Worm (Caenorhabditis elegans) whole organism, L1 larva: ENCODE measurements around the gene ttr-19.

Experiments
- C34B4.2 ChIP-seq: sonication (generic microtip); optimal IDR thresholded peaks from 2 replicates; lab custom pipeline; 2017; ENCODE audit warnings: mild to moderate bottlenecking, missing genetic modification characterization, missing compliant biosample characterization
- Y116A8C.19 ChIP-seq: sonication (generic microtip); optimal IDR thresholded peaks from 2 replicates; lab custom pipeline; 2016; ENCODE audit warnings: missing compliant biosample characterization, missing genetic modification characterization, borderline replicate concordance
- aha-1 ChIP-seq: fragments of 150-350 bp; optimal IDR thresholded peaks from 2 replicates; lab custom pipeline; 2014; ENCODE audit warnings: missing biosample characterization, missing genetic modification characterization
- aly-2 ChIP-seq: fragments of 150-350 bp; optimal IDR thresholded peaks from 2 replicates; lab custom pipeline; 2014; ENCODE audit warnings: missing biosample characterization, missing genetic modification characterization
- ama-1 ChIP-seq: fragments of 150-350 bp; optimal IDR thresholded peaks from 2 replicates; lab custom pipeline; 2014
- blmp-1 ChIP-seq: fragments of 150-350 bp; optimal IDR thresholded peaks from 2 replicates; lab custom pipeline; 2014; ENCODE audit warnings: missing biosample characterization, missing genetic modification characterization
- ceh-8 ChIP-seq: fragments of 200-800 bp; sonication (Bioruptor generic); optimal IDR thresholded peaks from 2 replicates; lab custom pipeline; 2018; ENCODE audit warnings: mild to moderate bottlenecking, missing genetic modification characterization, moderate library complexity, missing compliant biosample characterization
- ceh-82 ChIP-seq, 3 experiments: fragments of 150-350 bp in 1 of 3; sonication (generic microtip) in 2 of 3; optimal IDR thresholded peaks; 2 replicates each; lab custom pipeline; 2014 to 2017; ENCODE audit warnings: missing biosample characterization in 3 of 3, missing genetic modification characterization in 3 of 3
- ceh-88 ChIP-seq: fragments of 200-800 bp; sonication (Bioruptor generic); IDR thresholded peaks from 2 replicates; pipeline ENCODE4 v1.3.6; 2022; ENCODE audit warnings: missing genetic modification characterization, missing compliant biosample characterization
- dsc-1 ChIP-seq: sonication (generic microtip); optimal IDR thresholded peaks from 2 replicates; lab custom pipeline; 2016; ENCODE audit warnings: mild to moderate bottlenecking, missing genetic modification characterization, missing compliant biosample characterization
- efl-3 ChIP-seq: fragments of 200-800 bp; sonication (Bioruptor generic); optimal IDR thresholded peaks from 2 replicates; lab custom pipeline; 2018; ENCODE audit warnings: mild to moderate bottlenecking, missing genetic modification characterization, missing compliant biosample characterization
- egl-13 ChIP-seq: sonication (generic microtip); optimal IDR thresholded peaks from 2 replicates; lab custom pipeline; 2016; ENCODE audit warnings: missing genotype, missing genetic modification reagents, missing genetic modification characterization, missing compliant biosample characterization
- elt-2 ChIP-seq: sonication (generic microtip); optimal IDR thresholded peaks from 2 replicates; lab custom pipeline; 2016; ENCODE audit warnings: missing genetic modification characterization, mild to moderate bottlenecking, inconsistent platforms, missing compliant biosample characterization, missing genetic modification reagents
- elt-3 ChIP-seq, 6 experiments: fragments of 150-350 bp in 1 of 6; sonication (generic microtip); optimal IDR thresholded peaks; 2 replicates each; lab custom pipeline; 2017 to 2018; ENCODE audit warnings: missing biosample characterization in 6 of 6, missing genetic modification characterization in 6 of 6, inconsistent platforms in 1 of 6
- ets-5 ChIP-seq: fragments of 200-800 bp; sonication (Bioruptor generic); IDR thresholded peaks from 2 replicates; pipeline ENCODE4 v1.3.6; 2022; ENCODE audit warnings: missing genetic modification characterization, missing compliant biosample characterization
- fkh-10 ChIP-seq: sonication (generic microtip); optimal IDR thresholded peaks from 2 replicates; lab custom pipeline; 2017; ENCODE audit warnings: missing biosample characterization, missing genetic modification reagents, missing genetic modification characterization
- fos-1 ChIP-seq: fragments of 150-350 bp; optimal IDR thresholded peaks from 2 replicates; lab custom pipeline; 2014; ENCODE audit warnings: missing biosample characterization, missing genetic modification characterization
- hlh-17 ChIP-seq: fragments of 200-800 bp; sonication (Bioruptor generic); optimal IDR thresholded peaks from 2 replicates; lab custom pipeline; 2018; ENCODE audit warnings: missing genetic modification characterization, mild to moderate bottlenecking, missing compliant biosample characterization, moderate library complexity, borderline replicate concordance
- hpl-2 ChIP-seq: fragments of 150-350 bp; optimal IDR thresholded peaks from 2 replicates; lab custom pipeline; 2014; ENCODE audit warnings: missing biosample characterization, missing genetic modification reagents, missing genetic modification characterization
- irx-1 ChIP-seq: sonication (generic microtip); optimal IDR thresholded peaks from 2 replicates; lab custom pipeline; 2016; ENCODE audit warnings: missing genetic modification characterization, missing compliant biosample characterization
- isw-1 ChIP-seq: fragments of 200-800 bp; sonication (Bioruptor generic); IDR thresholded peaks from 2 replicates; pipeline ENCODE4 v1.3.6; 2022; ENCODE audit warnings: missing genetic modification characterization, missing compliant biosample characterization
- jun-1 ChIP-seq: fragments of 150-350 bp; optimal IDR thresholded peaks from 2 replicates; lab custom pipeline; 2014; ENCODE audit warnings: missing biosample characterization, missing genetic modification reagents, missing genetic modification characterization
- lin-13 ChIP-seq: fragments of 150-350 bp; optimal IDR thresholded peaks from 2 replicates; lab custom pipeline; 2014; ENCODE audit warnings: missing biosample characterization, missing genetic modification reagents, missing genetic modification characterization
- lin-15B ChIP-seq: fragments of 150-350 bp; sonication (generic microtip); optimal IDR thresholded peaks from 3 replicates; lab custom pipeline; 2014; ENCODE audit warnings: missing biosample characterization, missing genetic modification characterization
- lin-35 ChIP-seq, 2 experiments: fragments of 150-350 bp; optimal IDR thresholded peaks; 2 replicates each; lab custom pipeline; 2014; ENCODE audit warnings: missing biosample characterization in 2 of 2, missing genetic modification characterization in 2 of 2, missing genetic modification reagents in 2 of 2
- mab-9 ChIP-seq: fragments of 200-800 bp; sonication (Bioruptor generic); IDR thresholded peaks from 2 replicates; pipeline ENCODE4 v1.3.6; 2022; ENCODE audit warnings: missing genetic modification reagents, missing genetic modification characterization, missing compliant biosample characterization
- mdl-1 ChIP-seq, 2 experiments: fragments of 150-350 bp; optimal IDR thresholded peaks; 2 replicates each; lab custom pipeline; 2014 to 2017; ENCODE audit warnings: missing biosample characterization in 2 of 2, missing genetic modification characterization in 2 of 2, inconsistent platforms in 1 of 2
- mep-1 ChIP-seq: fragments of 150-350 bp; optimal IDR thresholded peaks from 2 replicates; lab custom pipeline; 2014; ENCODE audit warnings: missing biosample characterization, missing genetic modification characterization
- nhr-19 ChIP-seq: fragments of 200-800 bp; sonication (Bioruptor generic); conservative IDR thresholded peaks from 2 replicates; pipeline ENCODE4 v1.3.6; 2022; ENCODE audit warnings: missing genetic modification characterization, missing compliant biosample characterization
- nhr-20 ChIP-seq: sonication (generic microtip); optimal IDR thresholded peaks from 2 replicates; lab custom pipeline; 2016; ENCODE audit warnings: mild to moderate bottlenecking, missing genetic modification characterization, missing compliant biosample characterization
- nhr-237 ChIP-seq: fragments of 150-350 bp; optimal IDR thresholded peaks from 2 replicates; lab custom pipeline; 2014; ENCODE audit warnings: missing biosample characterization, missing genetic modification characterization
- nhr-84 ChIP-seq: sonication (generic microtip); optimal IDR thresholded peaks from 2 replicates; lab custom pipeline; 2017; ENCODE audit warnings: missing biosample characterization, missing genetic modification characterization
- nhr-85 ChIP-seq: sonication (generic microtip); peaks from one replicate; lab custom pipeline; 2016; ENCODE audit warnings: missing genetic modification characterization, inconsistent platforms, missing compliant biosample characterization
- pag-3 ChIP-seq: sonication (generic microtip); optimal IDR thresholded peaks from 2 replicates; lab custom pipeline; 2017; ENCODE audit warnings: missing genetic modification characterization, mild to moderate bottlenecking, missing compliant biosample characterization, antibody characterized with exemption, borderline replicate concordance; ENCODE audit not compliant: insufficient read depth
- rnt-1 ChIP-seq: sonication (generic microtip); optimal IDR thresholded peaks from 2 replicates; lab custom pipeline; 2016; ENCODE audit warnings: mild to moderate bottlenecking, missing genetic modification characterization, moderate library complexity, missing compliant biosample characterization
- skn-1 ChIP-seq: fragments of 150-350 bp; optimal IDR thresholded peaks from 2 replicates; lab custom pipeline; 2014; ENCODE audit warnings: missing biosample characterization, missing genetic modification characterization
- snu-23 ChIP-seq: sonication (generic microtip); optimal IDR thresholded peaks from 2 replicates; lab custom pipeline; 2016; ENCODE audit warnings: missing genetic modification characterization, missing compliant biosample characterization
- sox-4 ChIP-seq: sonication (generic microtip); optimal IDR thresholded peaks from 2 replicates; lab custom pipeline; 2016; ENCODE audit warnings: missing genetic modification characterization, missing compliant biosample characterization
- sup-37 ChIP-seq: fragments of 200-800 bp; sonication (Bioruptor generic); optimal IDR thresholded peaks from 2 replicates; lab custom pipeline; 2018; ENCODE audit warnings: mild to moderate bottlenecking, missing genetic modification characterization, missing compliant biosample characterization
- tlp-1 ChIP-seq: fragments of 150-350 bp; optimal IDR thresholded peaks from 2 replicates; lab custom pipeline; 2014; ENCODE audit warnings: missing biosample characterization, missing genetic modification characterization
- unc-62 ChIP-seq: fragments of 150-350 bp; optimal IDR thresholded peaks from 2 replicates; lab custom pipeline; 2014; ENCODE audit warnings: missing biosample characterization, missing genetic modification reagents, missing genetic modification characterization
- unc-86 ChIP-seq: sonication (generic microtip); optimal IDR thresholded peaks from 2 replicates; lab custom pipeline; 2016; ENCODE audit warnings: missing genetic modification characterization, missing compliant biosample characterization
- xbp-1 ChIP-seq: sonication (generic microtip); optimal IDR thresholded peaks from 2 replicates; lab custom pipeline; 2016; ENCODE audit warnings: missing genetic modification characterization, missing compliant biosample characterization
- zip-4 ChIP-seq: fragments of 200-800 bp; sonication (Bioruptor generic); optimal IDR thresholded peaks from 2 replicates; lab custom pipeline; 2018; ENCODE audit warnings: mild to moderate bottlenecking, missing genetic modification characterization, moderate library complexity, missing compliant biosample characterization
- ztf-4 ChIP-seq: fragments of 150-350 bp; optimal IDR thresholded peaks from 2 replicates; lab custom pipeline; 2014; ENCODE audit warnings: missing biosample characterization, missing genetic modification characterization

ttr-19 gene

DNA sequence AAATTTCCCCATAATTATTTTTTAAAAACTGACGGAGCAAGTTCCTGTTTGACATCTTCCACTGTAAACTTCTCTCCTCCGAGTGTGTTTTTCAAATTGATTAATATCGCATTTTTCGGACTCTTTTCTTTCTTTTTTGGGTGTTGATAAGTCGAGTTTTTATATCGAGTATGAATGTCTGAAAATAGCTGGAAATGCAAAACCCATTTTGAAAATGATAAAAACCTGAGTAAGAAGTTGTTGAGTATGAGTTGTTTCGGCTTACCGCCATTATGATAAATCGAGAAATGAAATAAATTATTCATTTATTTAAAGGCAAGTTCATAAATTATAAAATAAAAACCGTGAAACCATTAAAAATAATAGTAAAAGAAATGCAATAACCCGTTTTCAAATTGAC is 41.5 kb downstream of the ttr-19 start, which contains the start of gene ZK856.18:
ZK856.18 (minus strand) TSS at position 289 of the 400 bp plus-strand sequence.
- no peak for TF ChIP-seq blmp-1 (tag; lab: Kevin White, UChicago)
- no peak for TF ChIP-seq egl-13 (tag; lab: Kevin White, UChicago)
- TF ChIP-seq lin-35 (GFP tag; optimal IDR thresholded peaks at IDR 0.05; lab: Kevin White, UChicago): no peak
- TF ChIP-seq nhr-20 (tag; lab: Kevin White, UChicago): no peak

DNA sequence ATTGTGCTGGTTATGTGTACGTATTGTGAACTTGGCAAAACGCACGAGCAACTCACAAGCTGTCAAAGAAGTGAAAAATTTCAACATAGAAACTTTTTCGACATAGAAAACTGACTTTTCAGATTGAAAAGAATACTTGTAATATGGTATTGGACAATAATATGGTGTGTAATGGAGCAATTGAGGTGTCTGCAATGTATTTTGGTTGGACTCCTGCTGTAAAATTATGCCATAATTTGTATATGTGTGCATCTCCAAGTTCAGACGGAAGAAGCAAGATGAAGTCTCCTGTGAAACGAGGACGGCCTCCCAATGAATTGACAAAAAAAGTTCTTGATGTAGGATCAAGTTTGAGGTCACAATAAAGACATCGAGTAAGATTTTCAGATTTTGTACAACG is 43.4 kb downstream of the ttr-19 start:
- TF ChIP-seq mep-1: no peak
- TF ChIP-seq aly-2 (tag; lab: Kevin White, UChicago): no peak
- no peak for TF ChIP-seq C34B4.2 (tag; lab: Kevin White, UChicago)
- TF ChIP-seq egl-13 (tag; lab: Kevin White, UChicago): no peak
- TF ChIP-seq nhr-85: no peak
- no peak for TF ChIP-seq mdl-1 (tag; optimal IDR thresholded peaks at IDR 0.05; lab: Kevin White, UChicago)
- TF ChIP-seq lin-35 (GFP tag; optimal IDR thresholded peaks at IDR 0.05; lab: Kevin White, UChicago): no peak

DNA sequence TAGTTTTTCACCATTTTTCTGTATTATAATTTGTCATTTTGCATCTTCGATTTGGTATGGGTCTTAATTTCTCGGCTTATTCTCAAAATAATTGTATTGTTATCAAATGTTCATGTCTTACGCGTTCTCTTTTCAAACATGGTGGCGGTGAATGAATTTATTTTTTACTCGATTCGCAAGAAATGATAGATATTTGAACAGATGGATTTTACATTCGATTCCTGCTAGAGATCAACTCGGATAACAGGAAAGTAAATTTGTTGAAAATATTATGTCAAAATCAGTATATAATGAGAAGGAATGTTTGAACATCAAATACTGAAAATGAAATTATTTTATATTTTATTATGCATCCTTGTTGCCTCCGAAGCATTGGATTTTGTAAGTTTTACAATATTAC is 44.2 kb downstream of the ttr-19 start, which contains the start of gene ZK856.4:
ZK856.4 (plus strand) TSS at position 301 of the 400 bp plus-strand sequence.
- no peak for TF ChIP-seq pag-3 (tag; lab: Kevin White, UChicago)
- TF ChIP-seq efl-3 (GFP tag; lab: Kevin White, UChicago): no peak
- TF ChIP-seq Y116A8C.19 (tag; lab: Kevin White, UChicago): no peak
- no peak for TF ChIP-seq ama-1
- no peak for TF ChIP-seq ceh-82 (tag; optimal IDR thresholded peaks at IDR 0.05; lab: Kevin White, UChicago)
- TF ChIP-seq ceh-88 (GFP tag; lab: Robert Waterston, UW): no peak
- TF ChIP-seq ceh-8: no peak
- TF ChIP-seq hlh-17: no peak
- TF ChIP-seq aha-1 (tag; lab: Kevin White, UChicago): no peak
- TF ChIP-seq lin-15B (tag; lab: Kevin White, UChicago): no peak
- TF ChIP-seq nhr-19 (GFP tag; lab: Robert Waterston, UW): no peak
- no peak for TF ChIP-seq fkh-10
- no peak for TF ChIP-seq blmp-1 (tag; lab: Kevin White, UChicago)
- no peak for TF ChIP-seq unc-62 (GFP tag; lab: Kevin White, UChicago)

DNA sequence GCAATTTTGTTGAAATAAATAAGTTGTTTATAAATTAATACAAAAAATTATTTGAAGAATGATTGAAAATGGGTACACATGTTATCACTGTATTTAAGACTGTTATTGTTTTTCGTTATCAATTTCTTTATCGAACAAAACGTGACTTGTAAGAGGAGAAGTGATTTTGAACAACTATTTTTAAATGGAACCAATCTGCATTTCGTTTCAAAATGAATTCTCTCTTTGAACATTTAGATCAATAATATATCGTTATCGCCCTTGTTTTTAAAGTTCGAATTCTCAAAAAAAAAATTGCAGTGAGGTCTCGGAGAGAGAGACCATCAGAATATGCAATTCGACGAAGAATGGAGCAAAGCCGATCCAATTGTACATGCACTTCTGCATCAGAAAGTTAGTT is 48.0 kb downstream of the ttr-19 start, which contains the start of gene cul-5:
cul-5 (plus strand) TSS at position 301 of the 400 bp plus-strand sequence.
- TF ChIP-seq elt-2 (tag; lab: Kevin White, UChicago) (peak; percentile 41), zip-4 (GFP tag; lab: Kevin White, UChicago) (no peak), sox-4 (tag; lab: Kevin White, UChicago) (no peak), skn-1 (no peak), nhr-84 (tag; lab: Kevin White, UChicago) (no peak)

DNA sequence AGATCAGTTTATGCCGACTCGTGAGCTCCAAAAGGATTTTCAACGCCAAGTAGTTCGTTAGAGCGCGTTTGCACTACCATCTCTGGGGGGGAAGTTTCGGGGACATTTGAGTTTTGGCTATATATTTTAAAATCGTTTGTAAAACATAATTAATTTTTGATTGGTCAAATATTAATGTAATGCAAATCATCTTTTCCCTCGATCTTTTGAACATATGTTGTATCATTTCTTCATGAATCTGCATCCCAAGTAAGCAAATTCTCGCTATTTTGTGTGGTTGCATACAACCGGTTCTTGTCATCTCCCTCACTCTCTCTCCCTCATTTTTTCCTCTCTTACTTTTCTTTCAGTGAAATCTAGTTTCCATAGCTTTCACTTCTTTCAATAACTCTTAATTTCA is 49.1 kb downstream of the ttr-19 start:
- TF ChIP-seq isw-1: peak; percentile 63
- peak; percentile 53 for TF ChIP-seq unc-86 (tag; lab: Kevin White, UChicago)
- TF ChIP-seq tlp-1 (tag; lab: Kevin White, UChicago): no peak
- TF ChIP-seq ama-1: no peak
- no peak for TF ChIP-seq mdl-1 (tag; optimal IDR thresholded peaks at IDR 0.05; lab: Kevin White, UChicago)
- peak; percentile 34 for TF ChIP-seq irx-1
- peak; percentile 41 for TF ChIP-seq sox-4 (tag; lab: Kevin White, UChicago)
- peak; percentile 39 for TF ChIP-seq jun-1 (tag; lab: Kevin White, UChicago)
- TF ChIP-seq blmp-1 (tag; lab: Kevin White, UChicago): peak; percentile 95
- TF ChIP-seq hpl-2 (GFP tag; lab: Kevin White, UChicago): no peak
- peak; percentile 34; the same call in 1 of the 2 replicates for TF ChIP-seq mab-9
- peak; percentile 85 for TF ChIP-seq nhr-20 (tag; lab: Kevin White, UChicago)
- peak; percentile 15 for TF ChIP-seq sup-37 (GFP tag; lab: Kevin White, UChicago)
- peak; percentile 73 for TF ChIP-seq dsc-1 (tag; lab: Kevin White, UChicago)
- no peak for TF ChIP-seq fos-1 (tag; lab: Kevin White, UChicago)
- no peak for TF ChIP-seq elt-3 (tag; optimal IDR thresholded peaks at IDR 0.05; lab: Kevin White, UChicago)
- peak; percentile 41 for TF ChIP-seq lin-15B (tag; lab: Kevin White, UChicago)
- TF ChIP-seq nhr-237 (tag; lab: Kevin White, UChicago): peak; percentile 23
- TF ChIP-seq ets-5 (GFP tag; lab: Robert Waterston, UW): no peak
- peak; percentile 81 for TF ChIP-seq snu-23 (GFP tag; lab: Kevin White, UChicago)
- TF ChIP-seq ztf-4: no peak
- peak; percentile 79 for TF ChIP-seq xbp-1
- no peak for TF ChIP-seq ceh-8
- TF ChIP-seq rnt-1 (tag; lab: Kevin White, UChicago): peak; percentile 29
- peak; percentile 40 for TF ChIP-seq lin-13 (GFP tag; lab: Kevin White, UChicago)
